Worm (Caenorhabditis elegans): Measurements from ENCODE around the gene gst-17.

ce11 chrII:13617808-13618207 lies 12.8 kb downstream of the gst-17 start, which contains the start of gene gst-12:
- TF ChIP-seq flt-1 (GFP tag; IDR thresholded peaks at IDR 0.05), result no peak
- no peak for TF ChIP-seq T22C8.4 (GFP tag; IDR thresholded peaks at IDR 0.05)
- TF ChIP-seq ztf-23 (GFP tag; IDR thresholded peaks at IDR 0.05), result no peak
- TF ChIP-seq tab-1 (GFP tag; IDR thresholded peaks at IDR 0.05), result no peak
- no peak for TF ChIP-seq ref-1 (GFP tag; conservative IDR thresholded peaks at IDR 0.05)
- TF ChIP-seq cog-1 (tag; optimal IDR thresholded peaks at IDR 0.05), result no peak
- TF ChIP-seq ztf-29 (GFP tag; IDR thresholded peaks at IDR 0.05), result no peak
- TF ChIP-seq med-1 (GFP tag; optimal IDR thresholded peaks at IDR 0.05; ENCODE audit: insufficient read depth), result no peak

Measured in whole organism, midembryonic.